Fruit fly (Drosophila melanogaster): ENCODE data around the gene Nnf1b.
A peak's percentile ranks its signal among the peaks of the same experiment; 100 is the strongest.

Gene Nnf1b

dm6 chr2L:852647-853111 lies 42.3 kb downstream of the Nnf1b start, which contains the start of the genes CG4291 and kraken (continued):
- peak; percentile 0 for TF ChIP-seq en (GFP tag; optimal IDR thresholded peaks at IDR 0.05)
- peak; percentile 20 for TF ChIP-seq org-1 (GFP tag; optimal IDR thresholded peaks at IDR 0.05)
- peak; percentile 24 for TF ChIP-seq zen (tag; optimal IDR thresholded peaks at IDR 0.05)
- TF ChIP-seq abd-A (tag; optimal IDR thresholded peaks at IDR 0.05) = peak; percentile 57
- 0 out of 2 replicates have a peak, but pooled peaks have one; percentile 7 for TF ChIP-seq Taf1 (GFP tag; IDR thresholded peaks at IDR 0.05)
- TF ChIP-seq CG9609 (GFP tag; optimal IDR thresholded peaks at IDR 0.05) = peak; percentile 56
- peak; percentile 52 for TF ChIP-seq p53 (GFP tag; optimal IDR thresholded peaks at IDR 0.05)
- no peak for TF ChIP-seq slp2 (GFP tag; optimal IDR thresholded peaks at IDR 0.05)
- TF ChIP-seq dpn (GFP tag; optimal IDR thresholded peaks at IDR 0.05) = peak; percentile 72 to 74
- TF ChIP-seq zfh1 (GFP tag; IDR thresholded peaks at IDR 0.05) = peak; percentile 42; the same call in 1 of the 3 replicates
- TF ChIP-seq Nf-YB (GFP tag; optimal IDR thresholded peaks at IDR 0.05) = no peak
- TF ChIP-seq CG8089 (GFP tag; optimal IDR thresholded peaks at IDR 0.05) = peak; percentile 51
- no peak for TF ChIP-seq Mes4 (GFP tag; optimal IDR thresholded peaks at IDR 0.05)
- TF ChIP-seq gt (GFP tag; IDR thresholded peaks at IDR 0.05) = no peak
- TF ChIP-seq slbo (GFP tag; IDR thresholded peaks at IDR 0.05) = peak; percentile 85
- TF ChIP-seq Abd-B (GFP tag; optimal IDR thresholded peaks at IDR 0.05) = no peak
- TF ChIP-seq twi (tag; optimal IDR thresholded peaks at IDR 0.05) = peak; percentile 34
- TF ChIP-seq Dad (GFP tag; optimal IDR thresholded peaks at IDR 0.05) = peak; percentile 58
- no peak for TF ChIP-seq cad (GFP tag; optimal IDR thresholded peaks at IDR 0.05)
- peak; percentile 44 for TF ChIP-seq unpg (GFP tag; optimal IDR thresholded peaks at IDR 0.05)
- no peak for TF ChIP-seq CG11398 (GFP tag; optimal IDR thresholded peaks at IDR 0.05)
- TF ChIP-seq CG9215 (GFP tag; IDR thresholded peaks at IDR 0.05) = peak; percentile 37; the same call in 1 of the 2 replicates
- peak; percentile 36 for TF ChIP-seq Sox102F (GFP tag; optimal IDR thresholded peaks at IDR 0.05)
- peak; percentile 49; the same call in 1 of the 2 replicates for TF ChIP-seq sim (GFP tag; IDR thresholded peaks at IDR 0.05)
- no peak for TF ChIP-seq CG10654 (GFP tag; optimal IDR thresholded peaks at IDR 0.05)
- peak; percentile 44; the same call in 1 of the 2 replicates for TF ChIP-seq Scr (GFP tag; IDR thresholded peaks at IDR 0.05; ENCODE audit: partially characterized antibody)
- TF ChIP-seq seq (GFP tag; IDR thresholded peaks at IDR 0.05) = no peak
- no peak for TF ChIP-seq CG10462 (GFP tag; optimal IDR thresholded peaks at IDR 0.05)
- no peak for TF ChIP-seq Kr (GFP tag; optimal IDR thresholded peaks at IDR 0.05)
- peak; percentile 68 for TF ChIP-seq CG13424 (tag; optimal IDR thresholded peaks at IDR 0.05)
- TF ChIP-seq CG11093 (GFP tag; IDR thresholded peaks at IDR 0.05) = 0 out of 3 replicates have a peak, but pooled peaks have one; percentile 19
- TF ChIP-seq eve (GFP tag; optimal IDR thresholded peaks at IDR 0.05) = no peak
- no peak for TF ChIP-seq CG13123 (GFP tag; optimal IDR thresholded peaks at IDR 0.05)
- 0 out of 2 replicates have a peak, but pooled peaks have one; percentile 2 for TF ChIP-seq CG1024 (GFP tag; IDR thresholded peaks at IDR 0.05)
- 0 out of 3 replicates have a peak, but pooled peaks have one; percentile 22 for TF ChIP-seq CG17361 (GFP tag; IDR thresholded peaks at IDR 0.05)
- no peak for TF ChIP-seq CG4707 (GFP tag; optimal IDR thresholded peaks at IDR 0.05)
- peak; percentile 3 for TF ChIP-seq CG10979 (tag; optimal IDR thresholded peaks at IDR 0.05)
- peak; percentile 40 for TF ChIP-seq nmo (GFP tag; optimal IDR thresholded peaks at IDR 0.05)
- no peak for TF ChIP-seq CG30431 (GFP tag; optimal IDR thresholded peaks at IDR 0.05)
- TF ChIP-seq CG12299 (tag; optimal IDR thresholded peaks at IDR 0.05) = no peak
- peak; percentile 43 for TF ChIP-seq CG2712 (tag; optimal IDR thresholded peaks at IDR 0.05)
- TF ChIP-seq CG31441 (GFP tag; IDR thresholded peaks at IDR 0.05) = peak; percentile 49; the same call in 1 of the 2 replicates
- TF ChIP-seq CG14014 (GFP tag; IDR thresholded peaks at IDR 0.05) = peak; percentile 61; the same call in 1 of the 2 replicates
- peak; percentile 68 for TF ChIP-seq Xbp1 (GFP tag; optimal IDR thresholded peaks at IDR 0.05)
- TF ChIP-seq crol (GFP tag; IDR thresholded peaks at IDR 0.05) = 0 out of 2 replicates have a peak, but pooled peaks have one; percentile 9
- TF ChIP-seq btn (GFP tag; optimal IDR thresholded peaks at IDR 0.05) = no peak
- no peak for TF ChIP-seq z (GFP tag; IDR thresholded peaks at IDR 0.05)
- peak; percentile 33 for TF ChIP-seq CG9797 (GFP tag; optimal IDR thresholded peaks at IDR 0.05)
- TF ChIP-seq CG31224 (GFP tag; IDR thresholded peaks at IDR 0.05) = peak; percentile 40
- peak; percentile 55 for TF ChIP-seq HLHmδ (GFP tag; optimal IDR thresholded peaks at IDR 0.05)
- peak; percentile 52 for TF ChIP-seq CG4424 (GFP tag; optimal IDR thresholded peaks at IDR 0.05)

All from whole organism, embryonic.